Worm (Caenorhabditis elegans) whole organism, early embryonic: Measurements from ENCODE around the gene Y47D7A.19.

Experiments
- B0310.2 ChIP-seq: sonication (generic microtip); optimal IDR thresholded peaks from 2 replicates; lab custom pipeline; 2016; ENCODE audit warnings: mild to moderate bottlenecking, missing genetic modification characterization, missing compliant biosample characterization
- F13C5.2 ChIP-seq: sonication (generic microtip); optimal IDR thresholded peaks from 2 replicates; lab custom pipeline; 2017; ENCODE audit warnings: mild to moderate bottlenecking, missing genetic modification characterization, inconsistent platforms, missing compliant biosample characterization
- ama-1 ChIP-seq: fragments of 150-350 bp; optimal IDR thresholded peaks from 2 replicates; lab custom pipeline; 2014
- ceh-36 ChIP-seq: sonication (generic microtip); optimal IDR thresholded peaks from 2 replicates; lab custom pipeline; 2016; ENCODE audit warnings: missing genetic modification characterization, inconsistent platforms, missing compliant biosample characterization
- ets-7 ChIP-seq: sonication (generic microtip); optimal IDR thresholded peaks from 2 replicates; lab custom pipeline; 2016; ENCODE audit warnings: missing genotype, missing genetic modification characterization, missing compliant biosample characterization
- hmbx-1 ChIP-seq: sonication (generic microtip); optimal IDR thresholded peaks from 2 replicates; lab custom pipeline; 2016; ENCODE audit warnings: mild to moderate bottlenecking, missing genetic modification characterization, missing compliant biosample characterization
- scrt-1 ChIP-seq: fragments of 200-800 bp; sonication (Bioruptor generic); IDR thresholded peaks from 2 replicates; pipeline ENCODE4 v1.3.6; 2022; ENCODE audit warnings: missing genetic modification characterization, missing compliant biosample characterization
- tra-4 ChIP-seq: sonication (generic microtip); optimal IDR thresholded peaks from 2 replicates; lab custom pipeline; 2017; ENCODE audit warnings: missing genetic modification characterization, missing compliant biosample characterization

DNA sequence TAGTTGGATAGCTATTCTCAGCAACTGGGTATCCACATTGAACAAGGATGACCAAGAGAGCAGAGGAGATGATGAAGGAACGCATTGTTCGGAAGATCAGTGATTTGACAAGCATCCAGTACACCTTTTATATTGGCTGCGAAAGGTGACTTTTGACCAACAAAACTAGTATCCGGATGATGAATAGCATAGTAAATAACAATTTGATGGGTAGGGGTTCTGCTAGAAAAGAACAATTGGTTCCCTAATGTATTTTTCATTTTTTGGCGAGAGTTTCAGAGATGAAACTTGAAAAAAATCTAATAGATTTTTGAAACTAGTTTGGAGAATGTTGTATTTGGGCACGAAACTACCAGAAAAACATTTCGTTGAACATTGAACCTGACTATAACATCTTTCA is 4.1 kb downstream of the Y47D7A.19 start, which contains the start of gene Y47D7A.11:
- TF ChIP-seq scrt-1 (GFP tag; lab: Robert Waterston, UW) (no peak), B0310.2 (no peak), F13C5.2 (tag; lab: Kevin White, UChicago) (no peak), ama-1 (lab: Kevin White, UChicago) (no peak), tra-4 (no peak), ceh-36 (tag; lab: Kevin White, UChicago) (no peak), hmbx-1 (tag; lab: Kevin White, UChicago) (no peak), ets-7 (tag; lab: Kevin White, UChicago) (no peak)
